Worm (Caenorhabditis elegans): ENCODE measurements around the gene mig-23.

Gene mig-23

DNA sequence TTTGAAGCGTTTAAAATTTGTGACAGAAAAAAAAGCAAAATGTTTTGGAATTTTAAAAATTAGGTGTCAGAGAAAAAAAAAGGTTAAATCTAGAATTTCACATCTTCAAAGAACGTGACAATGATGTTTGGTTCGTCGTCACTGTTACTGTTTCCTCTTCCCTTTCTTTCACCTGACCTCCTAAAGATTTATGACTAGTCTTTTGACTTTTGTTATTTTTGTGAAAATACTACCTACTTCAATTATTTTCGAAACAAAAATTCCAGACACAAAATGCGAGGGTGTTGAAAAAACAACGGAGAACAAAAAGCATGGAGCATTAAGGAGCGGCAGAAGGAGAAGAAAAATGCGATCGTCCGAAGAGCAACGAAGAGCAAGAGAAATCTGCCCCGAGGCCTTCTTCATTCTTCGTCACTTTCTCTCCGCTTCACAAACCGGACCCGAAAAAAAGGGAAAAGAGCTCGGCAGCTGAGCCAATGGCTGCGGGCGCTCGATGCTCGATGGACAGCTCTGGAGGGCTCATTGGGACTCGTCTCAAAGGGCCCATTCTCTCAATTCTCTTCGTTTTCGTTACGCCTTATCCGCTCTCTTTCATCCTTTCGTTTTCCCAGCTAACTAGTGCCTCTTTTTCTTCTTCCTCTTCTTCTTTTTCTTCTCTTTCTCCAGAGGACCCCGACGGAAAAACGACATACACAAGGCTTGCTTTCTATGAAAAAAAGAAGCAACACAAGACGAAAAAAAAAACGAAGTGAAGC lies 27.7 kb upstream of the mig-23 start:
- peak; percentile 36 for TF ChIP-seq tbx-2 (tag; optimal IDR thresholded peaks at IDR 0.05)
- no peak for TF ChIP-seq fkh-4 (tag; optimal IDR thresholded peaks at IDR 0.05; ENCODE audit: borderline replicate concordance)
- TF ChIP-seq snpc-4 (tag; optimal IDR thresholded peaks at IDR 0.05) = no peak
- TF ChIP-seq lin-15B (tag; optimal IDR thresholded peaks at IDR 0.05) = no peak
- TF ChIP-seq dsc-1 (tag; optimal IDR thresholded peaks at IDR 0.05) = peak; percentile 49
- TF ChIP-seq skn-1 (tag; optimal IDR thresholded peaks at IDR 0.05) = no peak
- peak; percentile 8 for TF ChIP-seq swsn-7 (tag; optimal IDR thresholded peaks at IDR 0.05)
- TF ChIP-seq pag-3 (tag; optimal IDR thresholded peaks at IDR 0.05; ENCODE audit: borderline replicate concordance, insufficient read depth) = no peak
- peak; percentile 22 for TF ChIP-seq xbp-1 (tag; optimal IDR thresholded peaks at IDR 0.05)
- no peak for TF ChIP-seq efl-3 (GFP tag; optimal IDR thresholded peaks at IDR 0.05)
- TF ChIP-seq nhr-19 (GFP tag; conservative IDR thresholded peaks at IDR 0.05) = no peak
- no peak for TF ChIP-seq efl-1 (optimal IDR thresholded peaks at IDR 0.05)
- TF ChIP-seq efl-1 (GFP tag; optimal IDR thresholded peaks at IDR 0.05 in 1 of 2) = peak in 1 of 2 experiments; percentile 56
- TF ChIP-seq snu-23 (GFP tag; optimal IDR thresholded peaks at IDR 0.05) = peak; percentile 30
- TF ChIP-seq aha-1 (tag; optimal IDR thresholded peaks at IDR 0.05) = no peak
- peak; percentile 74 for TF ChIP-seq nhr-85 (tag)
- peak in 1 of 3 experiments; percentile 44 for TF ChIP-seq ceh-82 (tag; optimal IDR thresholded peaks at IDR 0.05)
- TF ChIP-seq fkh-10 (GFP tag; optimal IDR thresholded peaks at IDR 0.05) = peak; percentile 63
- TF ChIP-seq ces-1 (GFP tag; optimal IDR thresholded peaks at IDR 0.05) = no peak
- no peak for TF ChIP-seq F16B12.6 (tag; optimal IDR thresholded peaks at IDR 0.05)
- peak in 1 of 2 experiments; percentile 3 for TF ChIP-seq lin-35 (GFP tag; optimal IDR thresholded peaks at IDR 0.05)
- no peak for TF ChIP-seq ztf-11 (tag; optimal IDR thresholded peaks at IDR 0.05)
- TF ChIP-seq mdl-1 (tag; optimal IDR thresholded peaks at IDR 0.05) = no peak
- TF ChIP-seq lsy-2 (tag; optimal IDR thresholded peaks at IDR 0.05) = peak; percentile 5 to 43
- peak; percentile 53 for TF ChIP-seq nhr-71 (tag; optimal IDR thresholded peaks at IDR 0.05)
- no peak for TF ChIP-seq jun-1 (tag; optimal IDR thresholded peaks at IDR 0.05)
- no peak for TF ChIP-seq unc-130 (tag; optimal IDR thresholded peaks at IDR 0.05)
- no peak for TF ChIP-seq vab-15 (tag; optimal IDR thresholded peaks at IDR 0.05)
- no peak for TF ChIP-seq grh-1 (GFP tag; IDR thresholded peaks at IDR 0.05)
- peak; percentile 38 for TF ChIP-seq rnt-1 (tag; optimal IDR thresholded peaks at IDR 0.05)
- no peak for TF ChIP-seq C34B4.2 (tag; optimal IDR thresholded peaks at IDR 0.05)
- no peak for TF ChIP-seq tlp-1 (tag; optimal IDR thresholded peaks at IDR 0.05)
- peak; percentile 21 for TF ChIP-seq unc-86 (tag; optimal IDR thresholded peaks at IDR 0.05)
- no peak for TF ChIP-seq pax-3 (tag; optimal IDR thresholded peaks at IDR 0.05)
- peak; percentile 34 for TF ChIP-seq isw-1 (GFP tag; IDR thresholded peaks at IDR 0.05)
- no peak for TF ChIP-seq ets-5 (GFP tag; IDR thresholded peaks at IDR 0.05)
- TF ChIP-seq nhr-90 (tag; optimal IDR thresholded peaks at IDR 0.05; ENCODE audit: poor library complexity) = no peak
- TF ChIP-seq fos-1 (tag; optimal IDR thresholded peaks at IDR 0.05) = no peak
- TF ChIP-seq elt-2 (tag; optimal IDR thresholded peaks at IDR 0.05) = no peak
- TF ChIP-seq lin-14 (GFP tag; optimal IDR thresholded peaks at IDR 0.05) = peak; percentile 83
- no peak for TF ChIP-seq unc-98 (GFP tag; IDR thresholded peaks at IDR 0.05)
- no peak for TF ChIP-seq pqm-1 (tag; optimal IDR thresholded peaks at IDR 0.05)
- no peak for TF ChIP-seq nhr-84 (tag; optimal IDR thresholded peaks at IDR 0.05)
- TF ChIP-seq egl-13 (tag; optimal IDR thresholded peaks at IDR 0.05) = peak; percentile 34
- no peak for TF ChIP-seq nhr-11 (tag; optimal IDR thresholded peaks at IDR 0.05)
- TF ChIP-seq nhr-47 (tag; optimal IDR thresholded peaks at IDR 0.05) = peak; percentile 57
